Worm (Caenorhabditis elegans) whole organism, L1 larva: ENCODE results near the gene egl-4.

Experiments used
- aly-2 ChIP-seq: fragments of 150-350 bp; optimal IDR thresholded peaks from 2 replicates; lab custom pipeline; 2014; ENCODE audit warnings: missing biosample characterization, missing genetic modification characterization
- mep-1 ChIP-seq: fragments of 150-350 bp; optimal IDR thresholded peaks from 2 replicates; lab custom pipeline; 2014; ENCODE audit warnings: missing biosample characterization, missing genetic modification characterization
- nhr-12 ChIP-seq: sonication (generic microtip); optimal IDR thresholded peaks from 2 replicates; lab custom pipeline; 2017; ENCODE audit warnings: missing biosample characterization, missing genetic modification characterization
- nhr-77 ChIP-seq: fragments of 150-350 bp; optimal IDR thresholded peaks from 2 replicates; lab custom pipeline; 2014; ENCODE audit warnings: missing biosample characterization, missing genetic modification characterization
- skn-1 ChIP-seq: fragments of 150-350 bp; optimal IDR thresholded peaks from 2 replicates; lab custom pipeline; 2014; ENCODE audit warnings: missing biosample characterization, missing genetic modification characterization
- snu-23 ChIP-seq: sonication (generic microtip); optimal IDR thresholded peaks from 2 replicates; lab custom pipeline; 2016; ENCODE audit warnings: missing genetic modification characterization, missing compliant biosample characterization

DNA sequence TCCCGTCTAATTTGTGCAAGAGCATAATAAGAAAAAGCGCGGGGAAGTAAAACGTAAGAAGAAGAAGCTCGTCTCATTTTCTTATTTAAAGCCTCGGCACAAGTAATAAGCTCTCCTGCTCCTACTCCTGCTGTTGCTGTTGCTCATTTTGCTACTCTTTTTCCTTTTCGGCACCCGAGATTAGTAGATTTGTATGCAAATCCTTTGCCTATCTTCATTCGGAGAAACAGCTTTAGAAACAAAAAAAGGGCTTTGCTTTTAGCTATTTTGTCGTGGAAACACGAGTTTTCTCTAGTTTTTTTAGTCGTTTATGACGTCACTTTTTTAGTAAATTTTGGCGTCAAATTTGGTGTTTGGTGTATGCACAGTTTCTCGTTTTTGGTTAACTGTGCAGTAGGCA, 4.3 kb upstream of the egl-4 start:
- TF ChIP-seq skn-1 (tag; lab: Kevin White, UChicago) = no peak
- no peak for TF ChIP-seq mep-1 (tag; lab: Kevin White, UChicago)
- no peak for TF ChIP-seq snu-23
- no peak for TF ChIP-seq nhr-77
- TF ChIP-seq aly-2 (tag; lab: Kevin White, UChicago) = no peak
- TF ChIP-seq nhr-12 (tag; lab: Kevin White, UChicago) = no peak
